Worm (Caenorhabditis elegans) whole organism, young adult: Measurements from ENCODE around the gene Y7A5A.13.

Source experiments
- B0019.2 ChIP-seq: fragments of 200-800 bp; sonication (Bioruptor generic); conservative IDR thresholded peaks from 2 replicates; pipeline ENCODE4 v1.3.6; 2022; ENCODE audit warnings: missing genetic modification reagents, missing genetic modification characterization, missing compliant biosample characterization
- F52B5.7 ChIP-seq: sonication (generic microtip); optimal IDR thresholded peaks from 2 replicates; lab custom pipeline; 2016; ENCODE audit warnings: mild to moderate bottlenecking, missing genetic modification characterization, missing compliant biosample characterization
- bed-1 ChIP-seq: fragments of 200-800 bp; sonication (Bioruptor generic); IDR thresholded peaks from 2 replicates; pipeline ENCODE4 v1.3.6; 2022; ENCODE audit warnings: missing genetic modification reagents, missing genetic modification characterization, missing compliant biosample characterization
- ceh-27 ChIP-seq: fragments of 200-800 bp; sonication (Bioruptor generic); optimal IDR thresholded peaks from 2 replicates; lab custom pipeline; 2018; ENCODE audit warnings: mild to moderate bottlenecking, missing genetic modification characterization, moderate library complexity, missing compliant biosample characterization
- madf-8 ChIP-seq: fragments of 200-800 bp; sonication (Bioruptor generic); conservative IDR thresholded peaks from 2 replicates; pipeline ENCODE4 v1.3.6; 2022; ENCODE audit warnings: missing genetic modification reagents, missing genetic modification characterization, missing compliant biosample characterization
- nfya-1 ChIP-seq: sonication (generic microtip); optimal IDR thresholded peaks from 2 replicates; lab custom pipeline; 2017; ENCODE audit warnings: antibody characterized with exemption, missing compliant biosample characterization, missing genetic modification characterization, borderline replicate concordance; ENCODE audit not compliant: insufficient read depth
- pha-4 ChIP-seq: fragments of 150-350 bp; sonication (generic microtip); optimal IDR thresholded peaks from 2 replicates; lab custom pipeline; 2014; ENCODE audit warnings: missing biosample characterization, missing genetic modification reagents, missing genetic modification characterization
- unc-130 ChIP-seq: sonication (generic microtip); optimal IDR thresholded peaks from 2 replicates; lab custom pipeline; 2016; ENCODE audit warnings: missing genetic modification reagents, missing genetic modification characterization, missing compliant biosample characterization

DNA sequence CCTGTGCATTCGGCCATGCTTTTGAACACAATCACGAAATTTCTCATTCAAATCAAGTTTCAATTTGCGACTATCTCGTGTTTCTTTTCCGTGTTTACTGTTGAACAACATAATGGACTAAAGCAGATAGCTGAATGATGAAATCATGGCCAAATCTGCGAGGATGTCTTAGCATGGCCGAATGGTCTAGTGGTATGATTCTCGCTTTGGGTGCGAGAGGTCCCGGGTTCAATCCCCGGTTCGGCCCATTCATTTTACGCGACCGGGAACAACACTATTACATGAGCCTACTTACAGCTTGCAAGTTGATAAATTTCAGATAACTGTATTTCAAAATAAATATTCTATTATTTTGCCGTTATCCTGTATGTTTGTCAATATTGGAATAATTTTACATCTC is 22.4 kb upstream of the Y7A5A.13 start:
- TF ChIP-seq pha-4 (tag; lab: Kevin White, UChicago): no peak
- no peak for TF ChIP-seq ceh-27 (GFP tag; lab: Kevin White, UChicago)
- TF ChIP-seq B0019.2 (GFP tag; lab: Robert Waterston, UW): no peak
- no peak for TF ChIP-seq F52B5.7
- no peak for TF ChIP-seq madf-8
- TF ChIP-seq unc-130 (GFP tag; lab: Kevin White, UChicago): no peak
- no peak for TF ChIP-seq bed-1 (GFP tag; lab: Robert Waterston, UW)
- TF ChIP-seq nfya-1 (tag; lab: Kevin White, UChicago): no peak
